Worm (Caenorhabditis elegans): ENCODE data around the gene R08E3.3.

ce11 chrX:4842305-4842704, 23.9 kb downstream of the R08E3.3 start:
- no peak for TF ChIP-seq ama-1 (optimal IDR thresholded peaks at IDR 0.05)
- TF ChIP-seq hmbx-1 (tag; optimal IDR thresholded peaks at IDR 0.05), result no peak
- TF ChIP-seq tbx-11 (GFP tag; IDR thresholded peaks at IDR 0.05), result no peak
- TF ChIP-seq hnd-1 (tag; optimal IDR thresholded peaks at IDR 0.05), result no peak
- TF ChIP-seq ceh-36 (tag; optimal IDR thresholded peaks at IDR 0.05), result no peak
- TF ChIP-seq tbx-37 (GFP tag; conservative IDR thresholded peaks at IDR 0.05), result no peak
- TF ChIP-seq sea-1 (GFP tag; conservative IDR thresholded peaks at IDR 0.05), result no peak
- no peak for TF ChIP-seq scrt-1 (GFP tag; IDR thresholded peaks at IDR 0.05)
- TF ChIP-seq pes-1 (GFP tag; IDR thresholded peaks at IDR 0.05), result no peak
